Fruit fly (Drosophila melanogaster): ENCODE data around the gene CG5783.

DNA sequence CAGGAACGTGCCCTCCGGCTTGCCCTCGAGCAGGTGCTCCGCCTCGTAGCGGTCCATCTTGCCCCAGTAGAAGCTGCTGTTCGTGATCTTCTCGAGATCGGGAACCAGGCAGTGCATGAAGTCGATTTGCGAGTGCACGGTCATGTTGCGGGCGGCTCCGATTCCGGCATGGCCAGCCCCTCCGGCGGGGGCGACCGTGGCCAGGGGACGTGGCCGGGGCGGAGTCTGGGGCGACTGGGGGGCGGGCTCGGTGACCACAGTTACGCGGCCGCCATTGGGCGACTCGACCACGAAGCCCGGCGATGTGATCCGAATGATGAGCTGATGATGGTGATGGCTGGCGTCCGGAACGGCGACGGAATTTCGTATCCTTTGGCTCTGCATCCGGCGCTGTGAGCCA lies 15.3 kb upstream of the CG5783 start:
- no peak for TF ChIP-seq da (GFP tag; optimal IDR thresholded peaks at IDR 0.05)
- TF ChIP-seq tx (GFP tag; optimal IDR thresholded peaks at IDR 0.05), result no peak
- TF ChIP-seq ac (GFP tag; optimal IDR thresholded peaks at IDR 0.05), result no peak
- TF ChIP-seq CG10431 (GFP tag; optimal IDR thresholded peaks at IDR 0.05), result no peak
- no peak for TF ChIP-seq CG3281 (GFP tag; optimal IDR thresholded peaks at IDR 0.05)
- no peak for TF ChIP-seq toy (GFP tag; IDR thresholded peaks at IDR 0.05)
- TF ChIP-seq Bgb (GFP tag; IDR thresholded peaks at IDR 0.05; ENCODE audit: partially characterized antibody), result no peak
- no peak for TF ChIP-seq Fer3 (tag; optimal IDR thresholded peaks at IDR 0.05)

All from whole organism, embryonic.